Worm (Caenorhabditis elegans): ENCODE results near the gene K10C8.4.

The K10C8.4 gene

ce11 chrV:12658142-12658541, 37.9 kb upstream of the K10C8.4 start, which contains the start of gene W05B10.6:
Gene W05B10.6, minus strand, starts transcription at chrV:12658242.
- no peak for TF ChIP-seq sea-2 (GFP tag; optimal IDR thresholded peaks at IDR 0.05)
- no peak for TF ChIP-seq tbx-2 (tag; optimal IDR thresholded peaks at IDR 0.05)
- TF ChIP-seq pqm-1 (tag; optimal IDR thresholded peaks at IDR 0.05): no peak
- no peak for TF ChIP-seq nhr-12 (tag; optimal IDR thresholded peaks at IDR 0.05)
- TF ChIP-seq elt-2 (tag; optimal IDR thresholded peaks at IDR 0.05): no peak
- no peak for TF ChIP-seq ama-1 (optimal IDR thresholded peaks at IDR 0.05)
- no peak for TF ChIP-seq nhr-28 (tag; optimal IDR thresholded peaks at IDR 0.05)

- no peak for TF ChIP-seq nhr-28 (tag; optimal IDR thresholded peaks at IDR 0.05)
- TF ChIP-seq ztf-11 (tag; optimal IDR thresholded peaks at IDR 0.05): no peak
- TF ChIP-seq egl-5 (tag; optimal IDR thresholded peaks at IDR 0.05): no peak
- TF ChIP-seq tbx-2 (tag; optimal IDR thresholded peaks at IDR 0.05): peak; percentile 27
- no peak for TF ChIP-seq elt-3 (tag; optimal IDR thresholded peaks at IDR 0.05)
- TF ChIP-seq nhr-77 (tag; optimal IDR thresholded peaks at IDR 0.05): no peak
- no peak for TF ChIP-seq skn-1 (tag; optimal IDR thresholded peaks at IDR 0.05)
- TF ChIP-seq fkh-10 (GFP tag; optimal IDR thresholded peaks at IDR 0.05): no peak
- TF ChIP-seq lin-39 (tag; optimal IDR thresholded peaks at IDR 0.05): no peak
- no peak for TF ChIP-seq ztf-4 (tag; optimal IDR thresholded peaks at IDR 0.05)
- no peak for TF ChIP-seq ceh-82 (tag; optimal IDR thresholded peaks at IDR 0.05)
- no peak for TF ChIP-seq ceh-16 (tag; optimal IDR thresholded peaks at IDR 0.05)
- TF ChIP-seq nhr-76 (tag; optimal IDR thresholded peaks at IDR 0.05): no peak
- no peak for TF ChIP-seq zag-1 (tag; optimal IDR thresholded peaks at IDR 0.05)
- TF ChIP-seq unc-39 (tag; optimal IDR thresholded peaks at IDR 0.05): no peak
- TF ChIP-seq nfya-1 (tag; optimal IDR thresholded peaks at IDR 0.05; ENCODE audit: insufficient read depth): peak; percentile 55
- TF ChIP-seq aly-2 (tag; optimal IDR thresholded peaks at IDR 0.05): no peak
- TF ChIP-seq ama-1 (optimal IDR thresholded peaks at IDR 0.05): no peak
- TF ChIP-seq snpc-4 (tag; optimal IDR thresholded peaks at IDR 0.05): peak; percentile 68
- TF ChIP-seq hmg-11 (tag; optimal IDR thresholded peaks at IDR 0.05): peak; percentile 62
- peak; percentile 49 for TF ChIP-seq lin-15B (tag; optimal IDR thresholded peaks at IDR 0.05)
- peak; percentile 23 for TF ChIP-seq elt-2 (tag; optimal IDR thresholded peaks at IDR 0.05)
- TF ChIP-seq nhr-12 (tag; optimal IDR thresholded peaks at IDR 0.05): no peak
- TF ChIP-seq ceh-28 (tag; optimal IDR thresholded peaks at IDR 0.05): no peak
- peak; percentile 84 for TF ChIP-seq nhr-23 (tag; optimal IDR thresholded peaks at IDR 0.05)
- no peak for TF ChIP-seq mdl-1 (tag; optimal IDR thresholded peaks at IDR 0.05)
- TF ChIP-seq daf-12 (tag; optimal IDR thresholded peaks at IDR 0.05): no peak
- no peak for TF ChIP-seq elt-1 (tag; optimal IDR thresholded peaks at IDR 0.05)
- TF ChIP-seq unc-62 (GFP tag; optimal IDR thresholded peaks at IDR 0.05): no peak
- peak; percentile 34 for TF ChIP-seq R02D3.7 (tag; optimal IDR thresholded peaks at IDR 0.05)
- no peak for TF ChIP-seq nhr-11 (tag; optimal IDR thresholded peaks at IDR 0.05)
- no peak for TF ChIP-seq sea-2 (GFP tag; optimal IDR thresholded peaks at IDR 0.05)
- no peak for TF ChIP-seq jun-1 (tag; optimal IDR thresholded peaks at IDR 0.05)
- peak; percentile 27 for TF ChIP-seq nhr-43 (tag; optimal IDR thresholded peaks at IDR 0.05; ENCODE audit: poor library complexity, severe bottlenecking)
- no peak for TF ChIP-seq pqm-1 (tag; optimal IDR thresholded peaks at IDR 0.05)
- no peak for TF ChIP-seq egl-27 (tag; optimal IDR thresholded peaks at IDR 0.05)
- TF ChIP-seq fkh-2 (tag; optimal IDR thresholded peaks at IDR 0.05): no peak
- TF ChIP-seq fos-1 (tag; optimal IDR thresholded peaks at IDR 0.05): no peak
- TF ChIP-seq ceh-9 (tag; optimal IDR thresholded peaks at IDR 0.05): no peak
- peak; percentile 55 for TF ChIP-seq nhr-25 (tag; optimal IDR thresholded peaks at IDR 0.05)
- peak; percentile 46 for TF ChIP-seq pha-4 (tag; optimal IDR thresholded peaks at IDR 0.05)
- no peak for TF ChIP-seq nhr-67 (tag; optimal IDR thresholded peaks at IDR 0.05)
- TF ChIP-seq mml-1 (tag; optimal IDR thresholded peaks at IDR 0.05): no peak
- no peak for TF ChIP-seq ZK546.5 (tag; optimal IDR thresholded peaks at IDR 0.05)
- no peak for TF ChIP-seq nhr-237 (tag; optimal IDR thresholded peaks at IDR 0.05)
- peak; percentile 4 for TF ChIP-seq lsy-12 (tag; optimal IDR thresholded peaks at IDR 0.05)
- TF ChIP-seq eor-1 (tag; optimal IDR thresholded peaks at IDR 0.05): no peak
Observed at ce11 chrV:12659426-12659825, 36.6 kb upstream of the K10C8.4 start, which contains the start of gene ccch-3. Gene ccch-3, minus strand, starts transcription at chrV:12659687.

Measured in whole organism, L3 larva.